Fruit fly (Drosophila melanogaster): Measurements from ENCODE around the gene CG32037.
A peak's percentile ranks its signal among the peaks of the same experiment; 100 is the strongest.

CG32037 gene

DNA sequence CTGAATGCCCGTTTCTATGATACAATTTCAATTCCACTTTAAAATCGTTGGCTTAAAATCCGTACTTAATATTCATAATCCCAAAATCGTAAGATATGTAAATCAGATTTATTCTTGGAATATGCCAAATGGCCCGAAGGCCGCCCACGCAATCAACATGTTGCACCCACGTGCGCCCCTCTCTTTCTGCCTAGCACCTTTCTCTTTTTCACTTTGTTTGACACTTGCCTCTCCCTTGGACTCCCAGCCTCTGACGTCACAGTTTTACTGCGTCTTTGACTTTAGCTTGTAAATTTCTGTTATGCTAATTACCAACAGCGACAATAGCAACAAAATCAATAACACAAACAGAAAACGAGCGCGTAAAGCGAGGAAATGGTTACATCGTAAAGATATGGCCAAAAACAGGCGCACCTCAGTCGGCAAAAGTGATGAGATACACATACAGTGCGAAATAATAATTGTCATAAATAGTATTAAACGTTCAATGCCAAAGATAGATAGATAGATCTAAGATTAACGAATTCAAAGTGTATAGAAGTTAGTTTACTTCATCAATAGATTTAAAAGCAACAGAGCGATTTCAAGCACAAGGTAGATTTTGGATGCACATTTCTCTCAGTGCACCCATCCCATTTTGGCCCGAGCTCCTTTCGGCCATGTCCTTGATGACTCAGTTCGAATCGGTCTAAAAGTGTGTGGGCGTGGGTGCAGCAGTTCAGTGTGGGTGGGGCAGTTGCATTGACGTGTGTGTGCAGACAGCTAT is 11.7 kb upstream of the CG32037 start (continued):
- TF ChIP-seq NC2β (GFP tag; optimal IDR thresholded peaks at IDR 0.05) (no peak), kah (GFP tag; optimal IDR thresholded peaks at IDR 0.05) (peak; percentile 46), Antp (GFP tag; optimal IDR thresholded peaks at IDR 0.05) (no peak), Oli (tag; optimal IDR thresholded peaks at IDR 0.05) (no peak), Lpt (GFP tag; optimal IDR thresholded peaks at IDR 0.05) (no peak), D (optimal IDR thresholded peaks at IDR 0.05) (no peak), D (GFP tag; optimal IDR thresholded peaks at IDR 0.05) (no peak), CG13624 (GFP tag; optimal IDR thresholded peaks at IDR 0.05) (peak; percentile 2), Eip74EF (GFP tag; optimal IDR thresholded peaks at IDR 0.05) (no peak), CG9727 (GFP tag; optimal IDR thresholded peaks at IDR 0.05) (no peak), Bdp1 (GFP tag; optimal IDR thresholded peaks at IDR 0.05) (no peak), GATAe (GFP tag; conservative IDR thresholded peaks at IDR 0.05) (no peak), CG5245 (GFP tag; optimal IDR thresholded peaks at IDR 0.05) (no peak), CG17829 (tag; optimal IDR thresholded peaks at IDR 0.05) (peak; percentile 10), sug (tag; optimal IDR thresholded peaks at IDR 0.05) (no peak), pita (GFP tag; optimal IDR thresholded peaks at IDR 0.05) (no peak), hkb (optimal IDR thresholded peaks at IDR 0.05) (no peak), hkb (GFP tag; IDR thresholded peaks at IDR 0.05) (no peak), phol (tag; optimal IDR thresholded peaks at IDR 0.05) (peak; percentile 15), cwo (GFP tag; optimal IDR thresholded peaks at IDR 0.05) (peak; percentile 40), Nf-YA (GFP tag; IDR thresholded peaks at IDR 0.05) (no peak), Fer3 (tag; optimal IDR thresholded peaks at IDR 0.05) (peak; percentile 22), NC2α (GFP tag; optimal IDR thresholded peaks at IDR 0.05) (no peak), HLH3B (GFP tag; IDR thresholded peaks at IDR 0.05) (0 out of 2 replicates have a peak, but pooled peaks have one; percentile 18), CG10979 (tag; optimal IDR thresholded peaks at IDR 0.05) (peak; percentile 26), CG9437 (GFP tag; optimal IDR thresholded peaks at IDR 0.05) (no peak), CG13775 (GFP tag; optimal IDR thresholded peaks at IDR 0.05) (no peak), ara (GFP tag; IDR thresholded peaks at IDR 0.05) (no peak), Deaf1 (tag; optimal IDR thresholded peaks at IDR 0.05) (peak; percentile 3), Sry-δ (GFP tag; optimal IDR thresholded peaks at IDR 0.05) (no peak), CG34422 (GFP tag; IDR thresholded peaks at IDR 0.05) (peak; percentile 41; the same call in 1 of the 3 replicates), HHEX (GFP tag; optimal IDR thresholded peaks at IDR 0.05) (no peak), odd (GFP tag; optimal IDR thresholded peaks at IDR 0.05) (no peak), CG4424 (GFP tag; optimal IDR thresholded peaks at IDR 0.05) (peak; percentile 16), pfk (GFP tag; optimal IDR thresholded peaks at IDR 0.05) (no peak), inv (GFP tag; IDR thresholded peaks at IDR 0.05; ENCODE audit: partially characterized antibody) (no peak), lab (GFP tag; optimal IDR thresholded peaks at IDR 0.05) (peak; percentile 39), stc (GFP tag; IDR thresholded peaks at IDR 0.05) (no peak), sens (GFP tag) (peak; percentile 70), CG12104 (GFP tag; optimal IDR thresholded peaks at IDR 0.05) (no peak), z (GFP tag; IDR thresholded peaks at IDR 0.05) (no peak), toy (GFP tag; IDR thresholded peaks at IDR 0.05) (no peak), p53 (GFP tag; optimal IDR thresholded peaks at IDR 0.05) (no peak), dpn (GFP tag; optimal IDR thresholded peaks at IDR 0.05) (peak in 1 of 2 experiments; percentile 1), Aef1 (GFP tag; IDR thresholded peaks at IDR 0.05) (no peak), CG9876 (GFP tag; optimal IDR thresholded peaks at IDR 0.05) (no peak), CG7745 (tag; optimal IDR thresholded peaks at IDR 0.05) (no peak), Taf1 (GFP tag; IDR thresholded peaks at IDR 0.05) (no peak; the same call in 1 of the 2 replicates), emc (GFP tag; optimal IDR thresholded peaks at IDR 0.05) (no peak), slp2 (GFP tag; optimal IDR thresholded peaks at IDR 0.05) (no peak), zen (tag; optimal IDR thresholded peaks at IDR 0.05) (peak; percentile 29)

All from whole organism, embryonic.